Worm (Caenorhabditis elegans): ENCODE results near the gene lys-10.

lys-10 gene

DNA sequence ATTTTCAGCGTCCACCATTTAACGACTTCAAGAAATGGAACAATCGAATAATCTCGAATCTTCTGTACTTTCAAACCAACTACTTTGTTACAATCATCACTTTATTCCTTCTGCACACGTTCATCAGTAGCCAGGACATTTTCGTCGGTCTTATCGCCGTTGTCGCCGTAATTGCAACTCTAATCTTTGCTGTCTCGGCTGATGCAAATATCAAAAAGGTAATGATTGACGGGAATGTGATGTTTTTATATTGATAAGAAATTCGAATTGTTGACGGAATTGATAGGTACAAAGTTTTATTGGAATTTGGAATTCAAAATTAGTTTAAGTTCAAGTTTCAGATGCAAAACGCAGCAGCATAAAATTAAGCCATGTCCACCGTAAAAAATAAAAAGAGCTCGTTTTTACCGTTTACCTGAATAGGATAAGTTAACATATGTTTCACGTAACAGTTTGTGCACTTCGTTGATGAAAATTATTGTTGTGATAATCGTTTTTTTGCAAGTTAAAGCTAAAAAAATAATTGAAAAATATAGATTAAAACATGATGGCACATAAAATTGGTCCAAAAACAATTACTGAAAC lies 47.7 kb downstream of the lys-10 start:
- TF ChIP-seq unc-62 (GFP tag; optimal IDR thresholded peaks at IDR 0.05) (no peak), ceh-83 (GFP tag; optimal IDR thresholded peaks at IDR 0.05) (no peak), mls-2 (tag; optimal IDR thresholded peaks at IDR 0.05) (no peak), bed-3 (GFP tag; optimal IDR thresholded peaks at IDR 0.05) (no peak), tbx-8 (GFP tag; optimal IDR thresholded peaks at IDR 0.05) (no peak), lsy-2 (tag; optimal IDR thresholded peaks at IDR 0.05) (no peak), ceh-39 (tag; optimal IDR thresholded peaks at IDR 0.05) (no peak), pha-4 (tag; optimal IDR thresholded peaks at IDR 0.05) (no peak)

DNA sequence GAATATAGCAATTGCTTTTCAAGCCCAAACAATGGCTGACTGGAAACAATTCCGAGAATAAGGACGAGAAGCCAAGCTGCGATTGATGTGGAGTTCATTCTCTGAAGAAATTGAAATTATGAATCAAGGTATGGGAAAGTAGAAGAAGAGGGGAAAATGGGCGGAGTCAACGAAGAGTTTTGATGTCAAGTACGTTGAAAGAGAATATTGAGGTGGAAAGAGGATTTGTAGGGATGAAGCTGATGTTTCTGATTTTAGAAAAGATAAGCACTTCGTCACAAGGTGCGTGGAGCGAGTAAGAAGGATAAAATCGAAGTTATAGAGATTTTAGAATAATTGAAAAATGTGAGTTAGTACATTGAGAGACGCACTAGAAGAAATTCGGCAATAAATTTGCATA lies 50.1 kb downstream of the lys-10 start, which contains the start of gene D2096.9:
D2096.9 (minus strand) TSS at position 101 of the 400 bp plus-strand sequence.
- TF ChIP-seq hlh-1 (tag; optimal IDR thresholded peaks at IDR 0.05) (no peak), nhr-237 (tag; optimal IDR thresholded peaks at IDR 0.05) (no peak)

Measured in whole organism, mixed stage, embryonic.